Fruit fly (Drosophila melanogaster) whole organism, pupa: ENCODE measurements around the gene CG31548.
A peak's percentile ranks its signal among the peaks of the same experiment; 100 is the strongest.

Experiments
- CG10348 ChIP-seq: fragments of 200-800 bp; sonication (Bioruptor generic); IDR thresholded peaks from 2 replicates; pipeline ENCODE4 v1.3.6; 2022; ENCODE audit warnings: missing biosample characterization, missing genetic modification characterization
- CG12605 ChIP-seq: fragments of 200-800 bp; sonication (Bioruptor generic); IDR thresholded peaks from 2 replicates; pipeline ENCODE4 v1.3.6; 2022; ENCODE audit warnings: missing biosample characterization, missing genetic modification characterization
- CG13204 ChIP-seq: fragments of 200-800 bp; sonication (Bioruptor generic); optimal IDR thresholded peaks from 2 replicates; lab custom pipeline; 2018; ENCODE audit warnings: missing biosample characterization, mild to moderate bottlenecking, missing genetic modification characterization, moderate library complexity
- CG14655 ChIP-seq: fragments of 200-800 bp; sonication (Bioruptor generic); optimal IDR thresholded peaks from 3 replicates; lab custom pipeline; 2017; ENCODE audit warnings: mild to moderate bottlenecking, missing biosample characterization, missing genetic modification reagents, missing genetic modification characterization
- CG15710 ChIP-seq: fragments of 200-800 bp; sonication (Bioruptor generic); optimal IDR thresholded peaks from 2 replicates; lab custom pipeline; 2018; ENCODE audit warnings: missing biosample characterization, mild to moderate bottlenecking, missing genetic modification characterization, moderate library complexity
- CG17806 ChIP-seq: fragments of 200-800 bp; sonication (Bioruptor generic); optimal IDR thresholded peaks from 2 replicates; lab custom pipeline; 2018; ENCODE audit warnings: missing biosample characterization, mild to moderate bottlenecking, missing genetic modification characterization, moderate library complexity
- CG32121 ChIP-seq: fragments of 200-800 bp; sonication (Bioruptor generic); IDR thresholded peaks from 2 replicates; pipeline ENCODE4 v1.3.6; 2022; ENCODE audit warnings: missing biosample characterization, missing genetic modification characterization
- CG34367 ChIP-seq: fragments of 200-800 bp; sonication (Bioruptor generic); optimal IDR thresholded peaks from 2 replicates; lab custom pipeline; 2018; ENCODE audit warnings: missing biosample characterization, mild to moderate bottlenecking, missing genetic modification characterization
- CG4496 ChIP-seq: fragments of 200-800 bp; sonication (Bioruptor generic); IDR thresholded peaks from 3 replicates; pipeline ENCODE4 v1.3.6; 2022; ENCODE audit warnings: missing biosample characterization, missing genetic modification characterization
- CG8159 ChIP-seq: fragments of 200-800 bp; sonication (Bioruptor generic); optimal IDR thresholded peaks from 3 replicates; lab custom pipeline; 2018; ENCODE audit warnings: missing biosample characterization, mild to moderate bottlenecking, missing genetic modification characterization, moderate library complexity
- CG8301 ChIP-seq: fragments of 200-800 bp; sonication (Bioruptor generic); optimal IDR thresholded peaks from 2 replicates; lab custom pipeline; 2018; ENCODE audit warnings: missing biosample characterization, mild to moderate bottlenecking, missing genetic modification characterization
- CG9948 ChIP-seq: fragments of 200-800 bp; sonication (Bioruptor generic); optimal IDR thresholded peaks from 2 replicates; lab custom pipeline; 2018; ENCODE audit warnings: missing biosample characterization, mild to moderate bottlenecking, missing genetic modification characterization, moderate library complexity
- D1 ChIP-seq: fragments of 200-800 bp; sonication (Bioruptor generic); optimal IDR thresholded peaks from 2 replicates; lab custom pipeline; 2018; ENCODE audit warnings: missing biosample characterization, mild to moderate bottlenecking, missing genetic modification characterization, moderate library complexity
- EcR ChIP-seq: fragments of 200-800 bp; sonication (Bioruptor generic); optimal IDR thresholded peaks from 3 replicates; lab custom pipeline; 2019; ENCODE audit warnings: missing biosample characterization, missing genetic modification characterization, mild to moderate bottlenecking, moderate library complexity, missing genetic modification reagents
- Ets98B ChIP-seq: fragments of 200-800 bp; sonication (Bioruptor generic); IDR thresholded peaks from 2 replicates; pipeline ENCODE4 v1.3.6; 2022; ENCODE audit warnings: missing biosample characterization, missing genetic modification characterization
- Pif1A ChIP-seq: fragments of 200-800 bp; sonication (Bioruptor generic); optimal IDR thresholded peaks from 3 replicates; lab custom pipeline; 2016; ENCODE audit warnings: missing biosample characterization, missing genetic modification characterization
- Pif1B ChIP-seq: fragments of 200-800 bp; sonication (Bioruptor generic); optimal IDR thresholded peaks from 3 replicates; lab custom pipeline; 2016; ENCODE audit warnings: missing biosample characterization, missing genetic modification characterization
- Snoo ChIP-seq: fragments of 200-800 bp; sonication (Bioruptor generic); optimal IDR thresholded peaks from 3 replicates; lab custom pipeline; 2017; ENCODE audit warnings: missing biosample characterization, mild to moderate bottlenecking, missing genetic modification characterization, inconsistent platforms
- fd96Ca ChIP-seq: fragments of 200-800 bp; sonication (Bioruptor generic); IDR thresholded peaks from 3 replicates; pipeline ENCODE4 v1.3.6; 2022; ENCODE audit warnings: missing biosample characterization, missing genetic modification characterization
- gl ChIP-seq: fragments of 200-800 bp; sonication (Bioruptor generic); optimal IDR thresholded peaks from 2 replicates; lab custom pipeline; 2018; ENCODE audit warnings: missing biosample characterization, mild to moderate bottlenecking, missing genetic modification characterization
- rn ChIP-seq: fragments of 200-800 bp; sonication (Bioruptor generic); IDR thresholded peaks from 2 replicates; pipeline ENCODE4 v1.3.6; 2022; ENCODE audit warnings: missing biosample characterization, missing genetic modification characterization

Gene CG31548

dm6 chr3R:5649903-5650302 lies 13.3 kb upstream of the CG31548 start:
- TF ChIP-seq Snoo (no peak), gl (tag; lab: Kevin White, UChicago) (no peak), CG17806 (tag; lab: Kevin White, UChicago) (no peak), rn (GFP tag; lab: Robert Waterston, UW) (no peak), CG14655 (GFP tag; lab: Kevin White, UChicago) (no peak), Pif1B (GFP tag; lab: Kevin White, UChicago) (no peak), CG8301 (tag; lab: Kevin White, UChicago) (no peak), CG8159 (tag; lab: Kevin White, UChicago) (no peak), fd96Ca (no peak), CG34367 (no peak), CG12605 (GFP tag; lab: Robert Waterston, UW) (no peak), D1 (tag; lab: Kevin White, UChicago) (no peak), EcR (GFP tag; lab: Kevin White, UChicago) (no peak), CG32121 (no peak), CG4496 (no peak), CG15710 (tag; lab: Kevin White, UChicago) (no peak), CG10348 (GFP tag; lab: Robert Waterston, UW) (no peak)
- TF ChIP-seq, all 21 proteins: peak for 0

DNA sequence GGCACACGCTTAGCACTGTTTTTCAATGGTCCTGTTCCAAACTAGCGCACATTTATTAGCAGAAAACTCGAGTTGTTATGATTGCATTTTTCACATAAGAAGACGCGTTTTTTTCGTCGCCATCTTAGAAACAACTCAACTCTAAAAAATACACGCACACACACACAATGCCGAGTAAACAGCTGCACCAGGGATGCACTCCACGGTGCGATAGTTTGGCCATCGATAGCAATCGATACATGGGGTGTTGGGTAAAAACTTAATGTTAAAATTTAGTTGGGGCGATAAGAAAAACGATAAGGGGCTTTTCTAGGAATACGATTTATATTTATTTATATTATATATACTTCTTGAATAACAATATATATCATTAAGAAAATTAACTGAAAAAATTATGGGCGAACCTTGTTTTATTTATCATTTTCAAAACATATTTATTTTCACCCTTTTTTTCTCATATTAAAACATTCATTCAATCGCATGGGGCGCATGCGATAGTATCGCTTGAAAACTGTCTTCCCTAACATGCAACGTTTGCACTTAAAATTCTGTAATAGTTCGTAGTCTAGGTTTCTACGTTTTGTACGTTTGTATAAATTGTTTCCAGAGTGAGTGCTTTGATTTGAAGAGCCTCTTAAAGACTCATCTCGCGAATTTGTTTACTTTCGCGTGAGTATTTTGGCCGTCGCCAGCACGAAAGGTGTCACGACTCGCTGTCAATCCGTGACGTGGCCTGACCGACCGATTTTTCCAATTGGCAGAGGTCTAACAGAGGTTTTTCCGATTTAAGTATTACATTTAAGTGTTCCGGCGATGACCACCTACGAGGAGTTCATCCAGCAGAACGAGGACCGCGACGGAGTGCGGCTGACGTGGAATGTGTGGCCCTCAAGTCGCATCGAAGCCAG lies 12.2 kb upstream of the CG31548 start, which contains the start of the genes MTA1-like and Sec23:
TSS of gene MTA1-like (minus strand) at position 170 of the 908 bp plus-strand sequence.
TSS of gene Sec23 (plus strand) at position 497 of the 908 bp plus-strand sequence.
- TF ChIP-seq CG10348 (GFP tag; lab: Robert Waterston, UW) = no peak
- TF ChIP-seq CG8159 (tag; lab: Kevin White, UChicago) = peak; percentile 63
- no peak for TF ChIP-seq EcR (GFP tag; lab: Kevin White, UChicago)
- no peak for TF ChIP-seq gl (tag; lab: Kevin White, UChicago)
- peak; percentile 22 for TF ChIP-seq CG17806 (tag; lab: Kevin White, UChicago)
- TF ChIP-seq CG15710 (tag; lab: Kevin White, UChicago) = peak; percentile 44
- TF ChIP-seq CG32121 = no peak
- TF ChIP-seq fd96Ca = peak; percentile 13; the same call in 2 of the 3 replicates
- no peak; the same call in 1 of the 2 replicates for TF ChIP-seq Ets98B (GFP tag; lab: Robert Waterston, UW)
- no peak for TF ChIP-seq D1 (tag; lab: Kevin White, UChicago)
- TF ChIP-seq Pif1A (GFP tag; lab: Kevin White, UChicago) = peak; percentile 43
- no peak for TF ChIP-seq CG12605 (GFP tag; lab: Robert Waterston, UW)
- TF ChIP-seq Snoo = peak; percentile 39
- TF ChIP-seq Pif1B (GFP tag; lab: Kevin White, UChicago) = peak; percentile 61
- peak; percentile 33 for TF ChIP-seq CG9948 (tag; lab: Kevin White, UChicago)
- peak; percentile 9 for TF ChIP-seq CG8301 (tag; lab: Kevin White, UChicago)
- TF ChIP-seq CG14655 (GFP tag; lab: Kevin White, UChicago) = no peak
- TF ChIP-seq rn (GFP tag; lab: Robert Waterston, UW) = no peak
- no peak for TF ChIP-seq CG34367
- TF ChIP-seq CG13204 (GFP tag; lab: Kevin White, UChicago) = no peak
- peak; percentile 47; the same call in 1 of the 3 replicates for TF ChIP-seq CG4496

dm6 chr3R:5647705-5648568 lies 11.3 kb upstream of the CG31548 start:
- TF ChIP-seq CG32121 = 0 out of 2 replicates have a peak, but pooled peaks have one; percentile 41
- TF ChIP-seq CG8159 (tag; lab: Kevin White, UChicago) = no peak
- no peak for TF ChIP-seq EcR (GFP tag; lab: Kevin White, UChicago)
- no peak for TF ChIP-seq Ets98B (GFP tag; lab: Robert Waterston, UW)
- no peak for TF ChIP-seq CG14655 (GFP tag; lab: Kevin White, UChicago)
- TF ChIP-seq fd96Ca = no peak
- TF ChIP-seq CG4496 = 0 out of 3 replicates have a peak, but pooled peaks have one; percentile 21
- no peak for TF ChIP-seq CG34367
- TF ChIP-seq, all 21 proteins: peak for 2

- no peak for TF ChIP-seq gl (tag; lab: Kevin White, UChicago)
- peak; percentile 8 for TF ChIP-seq EcR (GFP tag; lab: Kevin White, UChicago)
- TF ChIP-seq CG17806 (tag; lab: Kevin White, UChicago) = no peak
- TF ChIP-seq Snoo = no peak
Observed at dm6 chr3R:5643421-5643820, 6.8 kb upstream of the CG31548 start.

DNA sequence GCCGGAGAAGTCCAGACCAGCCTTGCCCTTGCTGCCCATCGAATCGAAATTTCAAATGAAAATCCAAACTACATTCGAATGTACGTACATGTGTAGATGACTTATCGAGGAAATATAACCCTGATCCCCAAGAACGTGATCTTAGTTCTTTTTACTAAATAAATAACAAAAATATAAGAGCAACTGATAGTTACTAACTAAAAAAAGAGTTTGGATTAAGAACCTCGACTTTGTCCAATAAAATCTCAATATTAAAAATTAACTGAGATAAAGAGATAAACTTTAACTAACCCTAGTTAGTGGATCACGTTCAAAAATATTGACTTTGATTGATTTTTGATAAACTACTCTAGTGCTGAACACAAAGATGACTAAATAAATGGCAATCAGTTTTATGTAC lies 1.1 kb downstream of the CG31548 start, which contains the start of gene CG31546:
TSS of gene CG31546 (minus strand) at position 101 of the 400 bp plus-strand sequence.
- TF ChIP-seq rn (GFP tag; lab: Robert Waterston, UW) (no peak), CG10348 (GFP tag; lab: Robert Waterston, UW) (no peak), CG17806 (tag; lab: Kevin White, UChicago) (no peak), Ets98B (GFP tag; lab: Robert Waterston, UW) (no peak), Snoo (no peak), EcR (GFP tag; lab: Kevin White, UChicago) (no peak), Pif1B (GFP tag; lab: Kevin White, UChicago) (no peak), CG4496 (no peak), gl (tag; lab: Kevin White, UChicago) (no peak), CG9948 (tag; lab: Kevin White, UChicago) (no peak), fd96Ca (no peak), D1 (tag; lab: Kevin White, UChicago) (no peak), CG34367 (no peak), CG13204 (GFP tag; lab: Kevin White, UChicago) (no peak)
